Fruit fly (Drosophila melanogaster) whole organism, embryonic: Measurements from ENCODE around the gene L2HGDH.
A peak's percentile ranks its signal among the peaks of the same experiment; 100 is the strongest.

Source experiments
- Bgb ChIP-seq: fragments of 200-800 bp; sonication (Bioruptor generic); IDR thresholded peaks from 2 replicates; pipeline ENCODE4 v1.3.6; 2022; ENCODE audit warnings: missing biosample characterization, missing genetic modification characterization; ENCODE audit not compliant: partially characterized antibody
- CG10209 ChIP-seq: fragments of 200-800 bp; sonication (Bioruptor generic); optimal IDR thresholded peaks from 3 replicates; lab custom pipeline; 2017; ENCODE audit warnings: missing biosample characterization, mild to moderate bottlenecking, missing genetic modification characterization, missing genetic modification reagents
- CG11504 ChIP-seq: fragments of 200-800 bp; sonication (Bioruptor generic); optimal IDR thresholded peaks from 3 replicates; lab custom pipeline; 2019; ENCODE audit warnings: missing biosample characterization, mild to moderate bottlenecking, missing genetic modification characterization, moderate library complexity
- CG17328 ChIP-seq: fragments of 200-800 bp; sonication (Bioruptor generic); IDR thresholded peaks from 2 replicates; pipeline ENCODE4 v1.3.6; 2022; ENCODE audit warnings: missing biosample characterization, missing genetic modification characterization
- CG1792 ChIP-seq: fragments of 200-800 bp; sonication (Bioruptor generic); optimal IDR thresholded peaks from 2 replicates; lab custom pipeline; 2016; ENCODE audit warnings: missing biosample characterization, missing genetic modification characterization
- CG2875 ChIP-seq: fragments of 200-800 bp; sonication (Bioruptor generic); optimal IDR thresholded peaks from 2 replicates; lab custom pipeline; 2017; ENCODE audit warnings: missing biosample characterization, mild to moderate bottlenecking, missing genetic modification characterization, missing genetic modification reagents
- CG32532 ChIP-seq: fragments of 200-800 bp; sonication (Bioruptor generic); IDR thresholded peaks from 2 replicates; pipeline ENCODE4 v1.3.6; 2022; ENCODE audit warnings: missing biosample characterization, missing genetic modification characterization
- CG32767 ChIP-seq: fragments of 200-800 bp; sonication (Bioruptor generic); IDR thresholded peaks from 2 replicates; pipeline ENCODE4 v1.3.6; 2022; ENCODE audit warnings: missing biosample characterization, missing genetic modification characterization
- CG4328 ChIP-seq: fragments of 200-800 bp; sonication (Bioruptor generic); optimal IDR thresholded peaks from 3 replicates; lab custom pipeline; 2017; ENCODE audit warnings: missing biosample characterization, missing genetic modification reagents, missing genetic modification characterization
- CG5245 ChIP-seq: fragments of 200-800 bp; sonication (Bioruptor generic); optimal IDR thresholded peaks from 3 replicates; lab custom pipeline; 2016; ENCODE audit warnings: missing biosample characterization, missing genetic modification characterization
- CG6272 ChIP-seq: fragments of 200-800 bp; sonication (Bioruptor generic); IDR thresholded peaks from 2 replicates; pipeline ENCODE4 v1.3.6; 2022; ENCODE audit warnings: missing biosample characterization, missing genetic modification characterization
- CG6813 ChIP-seq: fragments of 200-800 bp; sonication (Bioruptor generic); optimal IDR thresholded peaks from 2 replicates; lab custom pipeline; 2017; ENCODE audit warnings: missing biosample characterization, missing genetic modification characterization, mild to moderate bottlenecking, moderate library complexity, missing genetic modification reagents
- CG7786 ChIP-seq: fragments of 200-800 bp; sonication (Bioruptor generic); optimal IDR thresholded peaks from 2 replicates; lab custom pipeline; 2016; ENCODE audit warnings: missing biosample characterization, missing genetic modification characterization
- CG7928 ChIP-seq: fragments of 200-800 bp; sonication (Bioruptor generic); optimal IDR thresholded peaks from 2 replicates; lab custom pipeline; 2017; ENCODE audit warnings: missing biosample characterization, mild to moderate bottlenecking, missing genetic modification characterization
- CG8089 ChIP-seq: fragments of 200-800 bp; sonication (Bioruptor generic); optimal IDR thresholded peaks from 3 replicates; lab custom pipeline; 2016; ENCODE audit warnings: missing biosample characterization, missing genetic modification characterization
- CG9609 ChIP-seq: fragments of 200-800 bp; sonication (Bioruptor generic); optimal IDR thresholded peaks from 3 replicates; lab custom pipeline; 2016; ENCODE audit warnings: missing biosample characterization, missing genetic modification characterization
- CG9727 ChIP-seq: fragments of 200-800 bp; sonication (Bioruptor generic); optimal IDR thresholded peaks from 3 replicates; lab custom pipeline; 2017; ENCODE audit warnings: missing biosample characterization, mild to moderate bottlenecking, missing genetic modification characterization
- CkIIα-i1 ChIP-seq: fragments of 200-800 bp; sonication (Bioruptor generic); IDR thresholded peaks from 2 replicates; pipeline ENCODE4 v1.3.6; 2022; ENCODE audit warnings: missing biosample characterization, missing genetic modification characterization
- Dad ChIP-seq: fragments of 200-800 bp; sonication (Bioruptor generic); optimal IDR thresholded peaks from 3 replicates; lab custom pipeline; 2016; ENCODE audit warnings: missing biosample characterization, missing genetic modification characterization
- Dll ChIP-seq: fragments of 200-800 bp; sonication (Bioruptor generic); IDR thresholded peaks from 4 replicates; pipeline ENCODE4 v1.3.6; 2022; ENCODE audit warnings: missing biosample characterization, missing genetic modification characterization; ENCODE audit not compliant: partially characterized antibody
- Drgx ChIP-seq: fragments of 200-800 bp; sonication (Bioruptor generic); IDR thresholded peaks from 2 replicates; pipeline ENCODE4 v1.3.6; 2022; ENCODE audit warnings: missing biosample characterization, missing genetic modification characterization
- E2f2 ChIP-seq: fragments of 200-800 bp; sonication (Bioruptor generic); IDR thresholded peaks from 2 replicates; pipeline ENCODE4 v1.3.6; 2022; ENCODE audit warnings: missing biosample characterization, missing genetic modification characterization
- Fer1 ChIP-seq: fragments of 200-800 bp; sonication (Bioruptor generic); optimal IDR thresholded peaks from 2 replicates; lab custom pipeline; 2017; ENCODE audit warnings: missing biosample characterization, mild to moderate bottlenecking, missing genetic modification characterization
- Hr39 ChIP-seq: fragments of >200 bp; optimal IDR thresholded peaks from 2 replicates; lab custom pipeline; 2017
- Hr78 ChIP-seq, 2 experiments: fragments of 200-800 bp in 1 of 2; fragments of >200 bp in 1 of 2; sonication (Bioruptor generic) in 1 of 2; optimal IDR thresholded peaks; 2 replicates each; lab custom pipeline; 2017 to 2019; ENCODE audit warnings: missing biosample characterization in 2 of 2, missing genetic modification characterization in 2 of 2, mild to moderate bottlenecking in 1 of 2, moderate library complexity in 1 of 2
- Mad ChIP-seq: fragments of 200-800 bp; sonication (Bioruptor generic); optimal IDR thresholded peaks from 2 replicates; lab custom pipeline; 2016; ENCODE audit warnings: missing biosample characterization, missing genetic modification characterization
- Oaz ChIP-seq: fragments of 200-800 bp; sonication (Bioruptor generic); IDR thresholded peaks from 2 replicates; pipeline ENCODE4 v1.3.6; 2022; ENCODE audit warnings: missing biosample characterization, missing genetic modification characterization
- Opbp ChIP-seq: fragments of 200-800 bp; sonication (Bioruptor generic); IDR thresholded peaks from 3 replicates; pipeline ENCODE4 v1.3.6; 2022; ENCODE audit warnings: missing biosample characterization, missing genetic modification characterization; ENCODE audit not compliant: partially characterized antibody
- Poxn ChIP-seq: fragments of 200-800 bp; sonication (Bioruptor generic); IDR thresholded peaks from 2 replicates; pipeline ENCODE4 v1.3.6; 2022; ENCODE audit warnings: missing biosample characterization, missing genetic modification characterization
- TFAM ChIP-seq: fragments of 200-800 bp; sonication (Bioruptor generic); optimal IDR thresholded peaks from 2 replicates; lab custom pipeline; 2017; ENCODE audit warnings: missing biosample characterization, missing genetic modification characterization, inconsistent platforms
- aop ChIP-seq: fragments of 200-800 bp; sonication (Bioruptor generic); IDR thresholded peaks from 2 replicates; pipeline ENCODE4 v1.3.6; 2022; ENCODE audit warnings: missing biosample characterization, missing genetic modification characterization
- bab2 ChIP-seq: fragments of 200-800 bp; sonication (Bioruptor generic); optimal IDR thresholded peaks from 2 replicates; lab custom pipeline; 2016; ENCODE audit warnings: missing biosample characterization, missing genetic modification characterization
- bigmax ChIP-seq: fragments of 200-800 bp; sonication (Bioruptor generic); optimal IDR thresholded peaks from 2 replicates; lab custom pipeline; 2018; ENCODE audit warnings: missing biosample characterization, mild to moderate bottlenecking, missing genetic modification characterization
- crp ChIP-seq, 2 experiments: fragments of 200-800 bp; sonication (Bioruptor generic); optimal IDR thresholded peaks; 2 replicates in 1 of 2; 3 replicates in 1 of 2; lab custom pipeline; 2017; ENCODE audit warnings: missing biosample characterization in 2 of 2, missing genetic modification characterization in 2 of 2, mild to moderate bottlenecking in 1 of 2, moderate library complexity in 1 of 2
- dan ChIP-seq: fragments of 200-800 bp; sonication (Bioruptor generic); IDR thresholded peaks from 2 replicates; pipeline ENCODE4 v1.3.6; 2022; ENCODE audit warnings: missing biosample characterization, missing genetic modification characterization
- dimm ChIP-seq: fragments of 200-800 bp; sonication (Bioruptor generic); IDR thresholded peaks from 2 replicates; pipeline ENCODE4 v1.3.6; 2022; ENCODE audit warnings: missing biosample characterization, missing genetic modification characterization
- fu2 ChIP-seq: fragments of 200-800 bp; sonication (Bioruptor generic); optimal IDR thresholded peaks from 2 replicates; lab custom pipeline; 2016; ENCODE audit warnings: missing biosample characterization, missing genetic modification characterization
- gce ChIP-seq: fragments of 200-800 bp; sonication (Bioruptor generic); IDR thresholded peaks from 3 replicates; pipeline ENCODE4 v1.3.6; 2022; ENCODE audit warnings: missing biosample characterization, missing genetic modification characterization
- hth ChIP-seq: fragments of >200 bp; optimal IDR thresholded peaks from 2 replicates; lab custom pipeline; 2017; ENCODE audit warnings: inconsistent platforms
- jigr1 ChIP-seq: fragments of 200-800 bp; sonication (Bioruptor generic); IDR thresholded peaks from 3 replicates; pipeline ENCODE4 v1.3.6; 2022; ENCODE audit warnings: missing biosample characterization, missing genetic modification characterization
- kah ChIP-seq: fragments of 200-800 bp; sonication (Bioruptor generic); optimal IDR thresholded peaks from 2 replicates; lab custom pipeline; 2018; ENCODE audit warnings: missing biosample characterization, mild to moderate bottlenecking, missing genetic modification characterization
- pb ChIP-seq: fragments of 200-800 bp; sonication (Bioruptor generic); optimal IDR thresholded peaks from 3 replicates; lab custom pipeline; 2016; ENCODE audit warnings: missing biosample characterization, missing genetic modification characterization
- pita ChIP-seq: fragments of 200-800 bp; sonication (Bioruptor generic); optimal IDR thresholded peaks from 2 replicates; lab custom pipeline; 2017; ENCODE audit warnings: missing biosample characterization, mild to moderate bottlenecking, missing genetic modification characterization
- prd ChIP-seq, 3 experiments: fragments of >200 bp in 2 of 3; fragments of 200-800 bp in 1 of 3; sonication (Bioruptor generic) in 1 of 3; optimal IDR thresholded peaks in 2 of 3; IDR thresholded peaks in 1 of 3; 2 replicates in 2 of 3; 3 replicates in 1 of 3; pipeline versions ENCODE4 v1.3.6 to Lab custom; 2017 to 2022; ENCODE audit warnings: missing biosample characterization in 1 of 3, missing genetic modification characterization in 1 of 3
- row ChIP-seq: fragments of 200-800 bp; sonication (Bioruptor generic); IDR thresholded peaks from 3 replicates; pipeline ENCODE4 v1.3.6; 2022; ENCODE audit warnings: missing biosample characterization, missing genetic modification characterization
- run ChIP-seq: fragments of 200-800 bp; sonication (Bioruptor generic); optimal IDR thresholded peaks from 3 replicates; lab custom pipeline; 2018; ENCODE audit warnings: missing biosample characterization, mild to moderate bottlenecking, missing genetic modification characterization
- sc ChIP-seq, 3 experiments: fragments of >200 bp in 2 of 3; fragments of 200-800 bp in 1 of 3; sonication (Bioruptor generic) in 1 of 3; optimal IDR thresholded peaks; 2 replicates in 2 of 3; 3 replicates in 1 of 3; lab custom pipeline; 2017; ENCODE audit warnings: mild to moderate bottlenecking in 1 of 3, missing biosample characterization in 1 of 3, missing genetic modification characterization in 1 of 3, missing genetic modification reagents in 1 of 3
- ssp ChIP-seq: fragments of 200-800 bp; sonication (Bioruptor generic); IDR thresholded peaks from 2 replicates; pipeline ENCODE4 v1.3.6; 2022; ENCODE audit warnings: missing biosample characterization, missing genetic modification characterization
- tna ChIP-seq: fragments of 200-800 bp; sonication (Bioruptor generic); IDR thresholded peaks from 2 replicates; pipeline ENCODE4 v1.3.6; 2022; ENCODE audit warnings: missing biosample characterization, missing genetic modification characterization; ENCODE audit not compliant: partially characterized antibody
- trh ChIP-seq: fragments of 200-800 bp; sonication (Bioruptor generic); optimal IDR thresholded peaks from 2 replicates; lab custom pipeline; 2016; ENCODE audit warnings: missing biosample characterization, missing genetic modification characterization
- zfh1 ChIP-seq: fragments of 200-800 bp; sonication (Bioruptor generic); IDR thresholded peaks from 3 replicates; pipeline ENCODE4 v1.3.6; 2022; ENCODE audit warnings: missing biosample characterization, missing genetic modification characterization

Gene L2HGDH

dm6 chr2L:19019160-19019592 lies 44.9 kb upstream of the L2HGDH start (continued):
- TF ChIP-seq run (tag; lab: Kevin White, UChicago): no peak
- TF ChIP-seq pb (GFP tag; lab: Kevin White, UChicago): no peak
- no peak for TF ChIP-seq kah (GFP tag; lab: Kevin White, UChicago)
- no peak for TF ChIP-seq Dll (GFP tag; lab: Robert Waterston, UW)
- peak; percentile 6 for TF ChIP-seq CG7786
- peak; percentile 25 for TF ChIP-seq CG10209 (GFP tag; lab: Kevin White, UChicago)
- TF ChIP-seq bab2: no peak
- TF ChIP-seq CG9727 (GFP tag; lab: Kevin White, UChicago): peak; percentile 50
- TF ChIP-seq CkIIα-i1: no peak
- no peak for TF ChIP-seq E2f2 (GFP tag; lab: Robert Waterston, UW)
- no peak for TF ChIP-seq fu2 (GFP tag; lab: Kevin White, UChicago)
- TF ChIP-seq zfh1: no peak
- no peak for TF ChIP-seq CG8089 (GFP tag; lab: Kevin White, UChicago)
- TF ChIP-seq Opbp: no peak
- TF ChIP-seq Oaz: no peak
- no peak for TF ChIP-seq pita
- no peak for TF ChIP-seq tna (GFP tag; lab: Robert Waterston, UW)
- no peak for TF ChIP-seq trh (GFP tag; lab: Kevin White, UChicago)
- no peak for TF ChIP-seq gce (GFP tag; lab: Robert Waterston, UW)
- TF ChIP-seq CG4328 (GFP tag; lab: Kevin White, UChicago): no peak
- no peak for TF ChIP-seq bigmax
- TF ChIP-seq CG11504 (tag; lab: Kevin White, UChicago): peak; percentile 65
- TF ChIP-seq sc (optimal IDR thresholded peaks at IDR 0.05; lab: Kevin White, UChicago): no peak
- TF ChIP-seq sc (GFP tag; optimal IDR thresholded peaks at IDR 0.05; lab: Kevin White, UChicago): no peak
- TF ChIP-seq dimm (GFP tag; lab: Robert Waterston, UW): no peak
- TF ChIP-seq CG9609 (GFP tag; lab: Kevin White, UChicago): no peak
- no peak for TF ChIP-seq prd (optimal IDR thresholded peaks at IDR 0.05; lab: Kevin White, UChicago)
- peak; percentile 5; the same call in 1 of the 3 replicates for TF ChIP-seq prd (GFP tag; IDR thresholded peaks at IDR 0.05; lab: Robert Waterston, UW)
- TF ChIP-seq TFAM: no peak
- peak; percentile 8 for TF ChIP-seq CG6813 (GFP tag; lab: Kevin White, UChicago)
- TF ChIP-seq ssp: no peak
- TF ChIP-seq CG1792 (GFP tag; lab: Kevin White, UChicago): no peak
- TF ChIP-seq crp (GFP tag; optimal IDR thresholded peaks at IDR 0.05; lab: Kevin White, UChicago): no peak
- no peak for TF ChIP-seq CG17328 (GFP tag; lab: Robert Waterston, UW)
- TF ChIP-seq Mad (GFP tag; lab: Kevin White, UChicago): no peak
- no peak for TF ChIP-seq CG7928 (GFP tag; lab: Kevin White, UChicago)
- TF ChIP-seq Fer1 (GFP tag; lab: Kevin White, UChicago): peak; percentile 24
- no peak for TF ChIP-seq Hr39 (lab: Kevin White, UChicago)
- TF ChIP-seq Dad (GFP tag; lab: Kevin White, UChicago): no peak
- TF ChIP-seq CG5245 (GFP tag; lab: Kevin White, UChicago): no peak
- no peak for TF ChIP-seq aop (GFP tag; lab: Robert Waterston, UW)
- TF ChIP-seq CG2875: no peak
- TF ChIP-seq Poxn (GFP tag; lab: Robert Waterston, UW): no peak
- TF ChIP-seq hth (lab: Kevin White, UChicago): no peak
- TF ChIP-seq CG6272 (GFP tag; lab: Robert Waterston, UW): no peak
- no peak for TF ChIP-seq CG32532 (GFP tag; lab: Robert Waterston, UW)
- TF ChIP-seq Drgx (GFP tag; lab: Robert Waterston, UW): no peak
- TF ChIP-seq jigr1 (GFP tag; lab: Robert Waterston, UW): no peak
- TF ChIP-seq CG32767: no peak
- TF ChIP-seq Hr78 (GFP tag; optimal IDR thresholded peaks at IDR 0.05; lab: Kevin White, UChicago): no peak
- TF ChIP-seq dan (GFP tag; lab: Robert Waterston, UW): no peak
- no peak for TF ChIP-seq Bgb
- TF ChIP-seq row (GFP tag; lab: Robert Waterston, UW): peak; percentile 47; the same call in 2 of the 3 replicates
